Fruit fly (Drosophila melanogaster) whole organism, embryonic: ENCODE measurements around the gene CG31740.

Experiments
- CG10209 ChIP-seq: fragments of 200-800 bp; sonication (Bioruptor generic); optimal IDR thresholded peaks from 3 replicates; lab custom pipeline; 2017; ENCODE audit warnings: missing biosample characterization, mild to moderate bottlenecking, missing genetic modification characterization, missing genetic modification reagents
- CG10543 ChIP-seq: fragments of 200-800 bp; sonication (Bioruptor generic); optimal IDR thresholded peaks from 3 replicates; lab custom pipeline; 2017; ENCODE audit warnings: missing biosample characterization, mild to moderate bottlenecking, missing genetic modification characterization, moderate library complexity
- CG10959 ChIP-seq: fragments of 200-800 bp; sonication (Bioruptor generic); IDR thresholded peaks from 2 replicates; pipeline ENCODE4 v1.3.6; 2022; ENCODE audit warnings: missing biosample characterization, missing genetic modification characterization
- CG11456 ChIP-seq: fragments of 200-800 bp; sonication (Bioruptor generic); IDR thresholded peaks from 3 replicates; pipeline ENCODE4 v1.3.6; 2022; ENCODE audit warnings: missing biosample characterization, missing genetic modification characterization
- CG11723 ChIP-seq: fragments of 200-800 bp; sonication (Bioruptor generic); optimal IDR thresholded peaks from 2 replicates; lab custom pipeline; 2017; ENCODE audit warnings: missing biosample characterization, mild to moderate bottlenecking, missing genetic modification characterization
- CG14860 ChIP-seq: fragments of 200-800 bp; sonication (Bioruptor generic); IDR thresholded peaks from 3 replicates; pipeline ENCODE4 v1.3.6; 2022; ENCODE audit warnings: missing biosample characterization, missing genetic modification characterization; ENCODE audit not compliant: partially characterized antibody
- CG15011 ChIP-seq: fragments of 200-800 bp; sonication (Bioruptor generic); optimal IDR thresholded peaks from 3 replicates; lab custom pipeline; 2018; ENCODE audit warnings: missing biosample characterization, mild to moderate bottlenecking, missing genetic modification characterization
- CG15696 ChIP-seq: fragments of 200-800 bp; sonication (Bioruptor generic); optimal IDR thresholded peaks from 2 replicates; lab custom pipeline; 2019; ENCODE audit warnings: missing biosample characterization, mild to moderate bottlenecking, missing genetic modification characterization, moderate library complexity
- CG33213 ChIP-seq: fragments of 200-800 bp; sonication (Bioruptor generic); optimal IDR thresholded peaks from 3 replicates; lab custom pipeline; 2016; ENCODE audit warnings: missing biosample characterization, missing genetic modification characterization
- CG3838 ChIP-seq: fragments of 200-800 bp; sonication (Bioruptor generic); optimal IDR thresholded peaks from 3 replicates; lab custom pipeline; 2016; ENCODE audit warnings: missing biosample characterization, missing genetic modification characterization
- CG4282 ChIP-seq: fragments of 200-800 bp; sonication (Bioruptor generic); optimal IDR thresholded peaks from 2 replicates; lab custom pipeline; 2016; ENCODE audit warnings: missing biosample characterization, missing genetic modification characterization
- CG4360 ChIP-seq: fragments of 200-800 bp; sonication (Bioruptor generic); IDR thresholded peaks from 2 replicates; pipeline ENCODE4 v1.3.6; 2022; ENCODE audit warnings: missing biosample characterization, missing genetic modification characterization
- CG5180 ChIP-seq: fragments of 200-800 bp; sonication (Bioruptor generic); optimal IDR thresholded peaks from 3 replicates; lab custom pipeline; 2017; ENCODE audit warnings: missing biosample characterization, missing genetic modification characterization, mild to moderate bottlenecking, moderate library complexity, missing genetic modification reagents
- CG6854 ChIP-seq: fragments of 200-800 bp; sonication (Bioruptor generic); optimal IDR thresholded peaks from 3 replicates; lab custom pipeline; 2017; ENCODE audit warnings: missing biosample characterization, mild to moderate bottlenecking, missing genetic modification characterization
- CG7745 ChIP-seq: fragments of 200-800 bp; sonication (Bioruptor generic); optimal IDR thresholded peaks from 2 replicates; lab custom pipeline; 2018; ENCODE audit warnings: missing biosample characterization, mild to moderate bottlenecking, missing genetic modification characterization, moderate library complexity
- CG7839 ChIP-seq: fragments of 200-800 bp; sonication (Bioruptor generic); optimal IDR thresholded peaks from 3 replicates; lab custom pipeline; 2018; ENCODE audit warnings: missing biosample characterization, mild to moderate bottlenecking, missing genetic modification characterization, moderate library complexity
- CG7963 ChIP-seq: fragments of 200-800 bp; sonication (Bioruptor generic); IDR thresholded peaks from 3 replicates; pipeline ENCODE4 v1.3.6; 2022; ENCODE audit warnings: missing biosample characterization, missing genetic modification characterization; ENCODE audit not compliant: partially characterized antibody
- CG8281 ChIP-seq: fragments of 200-800 bp; sonication (Bioruptor generic); optimal IDR thresholded peaks from 2 replicates; lab custom pipeline; 2018; ENCODE audit warnings: missing biosample characterization, mild to moderate bottlenecking, missing genetic modification characterization, moderate library complexity
- CG8290 ChIP-seq, 3 experiments: fragments of 200-800 bp; sonication (Bioruptor generic); optimal IDR thresholded peaks; 2 replicates each; lab custom pipeline; 2016 to 2019; ENCODE audit warnings: missing biosample characterization in 3 of 3, missing genetic modification characterization in 3 of 3, mild to moderate bottlenecking in 2 of 3, moderate library complexity in 1 of 3
- CG8359 ChIP-seq: fragments of 200-800 bp; sonication (Bioruptor generic); optimal IDR thresholded peaks from 2 replicates; lab custom pipeline; 2017; ENCODE audit warnings: missing biosample characterization, mild to moderate bottlenecking, missing genetic modification characterization, borderline replicate concordance
- CG8924 ChIP-seq: fragments of 200-800 bp; optimal IDR thresholded peaks from 3 replicates; lab custom pipeline; 2019; ENCODE audit warnings: missing biosample characterization, mild to moderate bottlenecking, missing genetic modification characterization, moderate library complexity
- CrebB ChIP-seq: fragments of 200-800 bp; sonication (Bioruptor generic); optimal IDR thresholded peaks from 3 replicates; lab custom pipeline; 2018; ENCODE audit warnings: missing biosample characterization, mild to moderate bottlenecking, missing genetic modification characterization
- Doc2 ChIP-seq: fragments of 200-800 bp; sonication (Bioruptor generic); IDR thresholded peaks from 2 replicates; pipeline ENCODE4 v1.3.6; 2022; ENCODE audit warnings: missing biosample characterization, missing genetic modification characterization
- Ets97D ChIP-seq: fragments of 200-800 bp; sonication (Bioruptor generic); optimal IDR thresholded peaks from 3 replicates; lab custom pipeline; 2016; ENCODE audit warnings: missing biosample characterization, missing genetic modification characterization
- GATAe ChIP-seq: fragments of 200-800 bp; sonication (Bioruptor generic); conservative IDR thresholded peaks from 2 replicates; pipeline ENCODE4 v1.3.6; 2022; ENCODE audit warnings: missing biosample characterization, missing genetic modification characterization
- HHEX ChIP-seq: fragments of 200-800 bp; sonication (Bioruptor generic); optimal IDR thresholded peaks from 3 replicates; lab custom pipeline; 2017; ENCODE audit warnings: missing biosample characterization, mild to moderate bottlenecking, missing genetic modification characterization, missing genetic modification reagents
- MESR4 ChIP-seq: fragments of 200-800 bp; sonication (Bioruptor generic); optimal IDR thresholded peaks from 2 replicates; lab custom pipeline; 2018; ENCODE audit warnings: missing biosample characterization, mild to moderate bottlenecking, missing genetic modification characterization, moderate library complexity
- Meics ChIP-seq: fragments of 200-800 bp; sonication (Bioruptor generic); optimal IDR thresholded peaks from 2 replicates; lab custom pipeline; 2017; ENCODE audit warnings: missing biosample characterization, mild to moderate bottlenecking, missing genetic modification characterization
- Mrtf ChIP-seq: fragments of 200-800 bp; sonication (Bioruptor generic); IDR thresholded peaks from 3 replicates; pipeline ENCODE4 v1.3.6; 2022; ENCODE audit warnings: missing biosample characterization, missing genetic modification characterization
- Ptx1 ChIP-seq: fragments of 200-800 bp; sonication (Bioruptor generic); IDR thresholded peaks from 2 replicates; pipeline ENCODE4 v1.3.6; 2022; ENCODE audit warnings: missing biosample characterization, missing genetic modification characterization
- Sox102F ChIP-seq: fragments of 200-800 bp; sonication (Bioruptor generic); optimal IDR thresholded peaks from 2 replicates; lab custom pipeline; 2018; ENCODE audit warnings: missing biosample characterization, mild to moderate bottlenecking, missing genetic modification characterization, moderate library complexity
- TFAM ChIP-seq: fragments of 200-800 bp; sonication (Bioruptor generic); optimal IDR thresholded peaks from 2 replicates; lab custom pipeline; 2017; ENCODE audit warnings: missing biosample characterization, missing genetic modification characterization, inconsistent platforms
- Taf1 ChIP-seq: fragments of 200-800 bp; sonication (Bioruptor generic); IDR thresholded peaks from 2 replicates; pipeline ENCODE4 v1.3.6; 2022; ENCODE audit warnings: missing biosample characterization, missing genetic modification characterization
- Usf ChIP-seq: fragments of 200-800 bp; sonication (Bioruptor generic); optimal IDR thresholded peaks from 2 replicates; lab custom pipeline; 2017; ENCODE audit warnings: missing genotype, missing biosample characterization, missing genetic modification characterization
- amos ChIP-seq: fragments of 200-800 bp; sonication (Bioruptor generic); IDR thresholded peaks from 2 replicates; pipeline ENCODE4 v1.3.6; 2022; ENCODE audit warnings: missing biosample characterization, missing genetic modification characterization; ENCODE audit not compliant: partially characterized antibody
- cas ChIP-seq: fragments of 200-800 bp; sonication (Bioruptor generic); IDR thresholded peaks from 2 replicates; pipeline ENCODE4 v1.3.6; 2022; ENCODE audit warnings: missing biosample characterization, missing genetic modification characterization
- disco-r ChIP-seq: fragments of 200-800 bp; sonication (Bioruptor generic); optimal IDR thresholded peaks from 2 replicates; lab custom pipeline; 2016; ENCODE audit warnings: missing biosample characterization, missing genetic modification characterization
- dm ChIP-seq: fragments of 200-800 bp; sonication (Bioruptor generic); optimal IDR thresholded peaks from 3 replicates; lab custom pipeline; 2016; ENCODE audit warnings: missing biosample characterization, missing genetic modification characterization
- gce ChIP-seq: fragments of 200-800 bp; sonication (Bioruptor generic); IDR thresholded peaks from 3 replicates; pipeline ENCODE4 v1.3.6; 2022; ENCODE audit warnings: missing biosample characterization, missing genetic modification characterization
- klu ChIP-seq: fragments of 200-800 bp; sonication (Bioruptor generic); IDR thresholded peaks from 2 replicates; pipeline ENCODE4 v1.3.6; 2022; ENCODE audit warnings: missing biosample characterization, missing genetic modification characterization
- knrl ChIP-seq: fragments of 200-800 bp; sonication (Bioruptor generic); IDR thresholded peaks from 3 replicates; pipeline ENCODE4 v1.3.6; 2022; ENCODE audit warnings: missing biosample characterization, missing genetic modification characterization; ENCODE audit not compliant: partially characterized antibody
- luna ChIP-seq: fragments of 200-800 bp; sonication (Bioruptor generic); optimal IDR thresholded peaks from 2 replicates; lab custom pipeline; 2016; ENCODE audit warnings: missing biosample characterization, missing genetic modification characterization
- sc ChIP-seq, 3 experiments: fragments of >200 bp in 2 of 3; fragments of 200-800 bp in 1 of 3; sonication (Bioruptor generic) in 1 of 3; optimal IDR thresholded peaks; 2 replicates in 2 of 3; 3 replicates in 1 of 3; lab custom pipeline; 2017; ENCODE audit warnings: mild to moderate bottlenecking in 1 of 3, missing biosample characterization in 1 of 3, missing genetic modification characterization in 1 of 3, missing genetic modification reagents in 1 of 3
- seq ChIP-seq: fragments of 200-800 bp; sonication (Bioruptor generic); IDR thresholded peaks from 2 replicates; pipeline ENCODE4 v1.3.6; 2022; ENCODE audit warnings: missing biosample characterization, missing genetic modification characterization
- shn ChIP-seq: fragments of 200-800 bp; sonication (Bioruptor generic); optimal IDR thresholded peaks from 3 replicates; lab custom pipeline; 2016; ENCODE audit warnings: missing biosample characterization, missing genetic modification characterization
- sr ChIP-seq: fragments of 200-800 bp; sonication (Bioruptor generic); IDR thresholded peaks from 3 replicates; pipeline ENCODE4 v1.3.6; 2022; ENCODE audit warnings: missing biosample characterization, missing genetic modification characterization
- tin ChIP-seq: fragments of 200-800 bp; sonication (Bioruptor generic); optimal IDR thresholded peaks from 3 replicates; lab custom pipeline; 2016; ENCODE audit warnings: missing biosample characterization, missing genetic modification characterization
- tio ChIP-seq: fragments of 200-800 bp; sonication (Bioruptor generic); optimal IDR thresholded peaks from 2 replicates; lab custom pipeline; 2017; ENCODE audit warnings: missing biosample characterization, missing genetic modification characterization, inconsistent platforms
- trem ChIP-seq: fragments of 200-800 bp; optimal IDR thresholded peaks from 3 replicates; lab custom pipeline; 2019; ENCODE audit warnings: missing biosample characterization, mild to moderate bottlenecking, missing genetic modification characterization, moderate library complexity
- yki ChIP-seq: fragments of >200 bp; optimal IDR thresholded peaks from 3 replicates; lab custom pipeline; 2018

CG31740 gene

dm6 chr2L:17963071-17963567, 45.6 kb upstream of the CG31740 start, which contains the start of gene CG5674 (continued):
- no peak for TF ChIP-seq CG4360 (GFP tag; lab: Robert Waterston, UW)
- peak; percentile 13 for TF ChIP-seq shn (GFP tag; lab: Kevin White, UChicago)
- no peak for TF ChIP-seq CG8359 (GFP tag; lab: Kevin White, UChicago)
- no peak for TF ChIP-seq CG10959 (GFP tag; lab: Robert Waterston, UW)
- no peak for TF ChIP-seq CG11723 (GFP tag; lab: Kevin White, UChicago)
- no peak for TF ChIP-seq CG15696 (tag; lab: Kevin White, UChicago)
- TF ChIP-seq tin (GFP tag; lab: Kevin White, UChicago), result peak; percentile 46
- TF ChIP-seq Ptx1 (GFP tag; lab: Robert Waterston, UW), result peak; percentile 69
- no peak for TF ChIP-seq sr (GFP tag; lab: Robert Waterston, UW)
- peak; percentile 69 for TF ChIP-seq MESR4
- peak; percentile 65 for TF ChIP-seq CG14860
- TF ChIP-seq knrl (GFP tag; lab: Robert Waterston, UW), result peak; percentile 90
- TF ChIP-seq CG3838 (GFP tag; lab: Kevin White, UChicago), result no peak
- no peak for TF ChIP-seq GATAe (GFP tag; lab: Robert Waterston, UW)
- TF ChIP-seq TFAM (GFP tag; lab: Kevin White, UChicago), result no peak
- no peak for TF ChIP-seq tio (GFP tag; lab: Kevin White, UChicago)
- peak; percentile 62 for TF ChIP-seq disco-r (GFP tag; lab: Kevin White, UChicago)
- peak; percentile 26 for TF ChIP-seq yki (lab: Kevin White, UChicago)
- TF ChIP-seq CG8924 (tag; lab: Kevin White, UChicago), result no peak
- TF ChIP-seq dm, result peak; percentile 59
- no peak for TF ChIP-seq CG10543 (GFP tag; lab: Kevin White, UChicago)
- TF ChIP-seq CG7963 (GFP tag; lab: Robert Waterston, UW), result peak; percentile 83
- TF ChIP-seq CG7839 (tag; lab: Kevin White, UChicago), result no peak
- no peak for TF ChIP-seq luna (GFP tag; lab: Kevin White, UChicago)
- TF ChIP-seq gce (GFP tag; lab: Robert Waterston, UW), result no peak
- TF ChIP-seq CG7745, result no peak
- TF ChIP-seq seq, result no peak
- TF ChIP-seq klu (GFP tag; lab: Robert Waterston, UW), result no peak
- TF ChIP-seq Meics (GFP tag; lab: Kevin White, UChicago), result peak; percentile 35
- TF ChIP-seq CG11456 (GFP tag; lab: Robert Waterston, UW), result peak; percentile 76; the same call in 1 of the 3 replicates
- TF ChIP-seq Usf, result no peak
- peak; percentile 14 for TF ChIP-seq CrebB (tag; lab: Kevin White, UChicago)
- no peak for TF ChIP-seq CG4282 (GFP tag; lab: Kevin White, UChicago)
- no peak for TF ChIP-seq CG8290 (GFP tag; optimal IDR thresholded peaks at IDR 0.05; lab: Kevin White, UChicago)
- TF ChIP-seq CG8290 (tag; optimal IDR thresholded peaks at IDR 0.05; lab: Kevin White, UChicago), result no peak
- peak; percentile 89 for TF ChIP-seq Ets97D (GFP tag; lab: Kevin White, UChicago)
- TF ChIP-seq amos (GFP tag; lab: Robert Waterston, UW), result peak; percentile 91
- TF ChIP-seq sc (optimal IDR thresholded peaks at IDR 0.05; lab: Kevin White, UChicago), result no peak
- TF ChIP-seq sc (GFP tag; optimal IDR thresholded peaks at IDR 0.05; lab: Kevin White, UChicago), result no peak
- no peak for TF ChIP-seq Sox102F
- TF ChIP-seq CG6854, result no peak
- TF ChIP-seq CG33213, result no peak
- TF ChIP-seq Taf1 (GFP tag; lab: Robert Waterston, UW), result no peak
- TF ChIP-seq CG8281, result no peak
- TF ChIP-seq CG10209 (GFP tag; lab: Kevin White, UChicago), result no peak
- TF ChIP-seq cas (GFP tag; lab: Robert Waterston, UW), result 0 out of 2 replicates have a peak, but pooled peaks have one; percentile 41
- peak; percentile 72 for TF ChIP-seq trem (tag; lab: Kevin White, UChicago)
- TF ChIP-seq HHEX, result no peak
- TF ChIP-seq CG5180 (GFP tag; lab: Kevin White, UChicago), result no peak
- no peak for TF ChIP-seq Mrtf
- no peak for TF ChIP-seq Doc2
- TF ChIP-seq CG15011 (GFP tag; lab: Kevin White, UChicago), result no peak
